Worm (Caenorhabditis elegans): ENCODE data around the gene cku-80.

DNA sequence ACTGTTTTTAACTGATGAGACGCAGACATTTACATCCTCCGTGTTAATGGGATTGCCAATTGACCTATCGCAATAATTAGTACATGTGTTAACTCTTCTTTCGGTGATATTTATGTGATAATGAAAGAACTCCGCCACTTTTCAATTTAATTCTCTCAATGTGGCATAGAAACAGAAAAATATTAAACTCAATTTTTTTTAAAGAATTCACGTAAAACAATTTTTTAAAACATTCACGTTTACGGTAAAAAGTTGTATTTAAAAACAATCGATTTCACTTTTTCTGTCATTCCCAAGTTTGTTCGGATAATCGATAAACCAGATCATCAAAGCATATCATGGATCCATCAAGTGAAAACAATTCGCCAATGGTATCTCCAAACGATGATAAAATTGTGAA, 49.2 kb downstream of the cku-80 start, which contains the start of gene mstr-2:
- TF ChIP-seq unc-130 (GFP tag; optimal IDR thresholded peaks at IDR 0.05) (no peak), hlh-12 (tag; optimal IDR thresholded peaks at IDR 0.05) (no peak), let-526 (GFP tag; IDR thresholded peaks at IDR 0.05) (no peak)

Measured in whole organism, young adult.